Fruit fly (Drosophila melanogaster) whole organism, wandering third instar larva: ENCODE data around the gene bb8.

Source experiments
- CG32264 ChIP-seq: fragments of 200-800 bp; sonication (Bioruptor generic); optimal IDR thresholded peaks from 2 replicates; lab custom pipeline; 2016; ENCODE audit warnings: missing biosample characterization, missing genetic modification characterization
- Dfd ChIP-seq: fragments of >200 bp; optimal IDR thresholded peaks from 2 replicates; lab custom pipeline; 2017; ENCODE audit warnings: missing biosample characterization, missing genetic modification characterization
- GATAd ChIP-seq: sonication (Bioruptor generic); optimal IDR thresholded peaks from 2 replicates; lab custom pipeline; 2016; ENCODE audit warnings: missing biosample characterization, missing genetic modification characterization
- Hr83 ChIP-seq: fragments of 200-300 bp; sonication (Bioruptor generic); optimal IDR thresholded peaks from 2 replicates; lab custom pipeline; 2016; ENCODE audit warnings: missing biosample characterization, mild to moderate bottlenecking, missing genetic modification characterization, moderate library complexity; ENCODE audit not compliant: poor library complexity, severe bottlenecking
- Jra ChIP-seq: sonication (Bioruptor generic); optimal IDR thresholded peaks from 2 replicates; lab custom pipeline; 2016; ENCODE audit warnings: missing biosample characterization, missing genetic modification characterization
- Sp1 ChIP-seq: fragments of 200-800 bp; sonication (Bioruptor generic); optimal IDR thresholded peaks from 3 replicates; lab custom pipeline; 2019; ENCODE audit warnings: missing biosample characterization, mild to moderate bottlenecking, missing genetic modification characterization, moderate library complexity
- br ChIP-seq: fragments of 200-800 bp; sonication (Bioruptor generic); optimal IDR thresholded peaks from 2 replicates; lab custom pipeline; 2016; ENCODE audit warnings: missing biosample characterization, missing genetic modification characterization
- brk ChIP-seq: fragments of 200-800 bp; sonication (Bioruptor generic); optimal IDR thresholded peaks from 2 replicates; lab custom pipeline; 2016; ENCODE audit warnings: missing biosample characterization, mild to moderate bottlenecking, missing genetic modification characterization
- dl ChIP-seq, 2 experiments: fragments of 175-275, 200-275 bp in 1 of 2; fragments of 200-275 bp in 1 of 2; sonication (Bioruptor generic); optimal IDR thresholded peaks; lab custom pipeline; 2018; ENCODE audit warnings: mild to moderate bottlenecking in 2 of 2, missing biosample characterization in 2 of 2, missing genetic modification characterization in 2 of 2, moderate library complexity in 2 of 2; ENCODE audit not compliant: partially characterized antibody in 2 of 2, insufficient read depth in 1 of 2
- fru ChIP-seq: fragments of 200-800 bp; sonication (Bioruptor generic); optimal IDR thresholded peaks from 3 replicates; lab custom pipeline; 2016; ENCODE audit warnings: missing biosample characterization, mild to moderate bottlenecking, missing genetic modification characterization
- lola ChIP-seq: fragments of >200 bp; optimal IDR thresholded peaks from 2 replicates; lab custom pipeline; 2017; ENCODE audit warnings: missing biosample characterization, missing genetic modification characterization
- pan ChIP-seq: fragments of >200 bp; optimal IDR thresholded peaks from 2 replicates; lab custom pipeline; 2017
- tai ChIP-seq: sonication (Bioruptor generic); optimal IDR thresholded peaks from 2 replicates; lab custom pipeline; 2016; ENCODE audit warnings: missing biosample characterization, missing genetic modification characterization
- woc ChIP-seq: sonication (Bioruptor generic); optimal IDR thresholded peaks from 2 replicates; lab custom pipeline; 2016; ENCODE audit warnings: missing biosample characterization, mild to moderate bottlenecking, missing genetic modification characterization

DNA sequence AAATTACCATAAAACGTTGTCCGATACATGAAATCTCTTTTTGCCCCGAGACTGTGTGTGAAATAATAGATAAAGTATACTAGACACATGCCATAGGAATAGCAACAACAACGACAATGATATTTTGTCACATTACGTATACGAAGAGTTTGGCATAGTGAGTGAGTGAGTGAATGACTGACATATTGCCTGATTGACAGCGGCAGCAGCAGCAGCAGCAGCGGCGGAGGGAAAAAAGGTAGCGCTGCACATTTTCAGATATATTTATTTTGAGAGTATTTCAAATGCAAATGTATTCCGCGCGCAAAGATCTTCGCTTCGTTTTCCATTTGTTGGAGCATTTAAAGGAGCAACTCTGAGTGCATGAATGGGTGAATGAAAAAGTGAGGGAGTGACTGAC, 46.5 kb upstream of the bb8 start:
- TF ChIP-seq br (GFP tag; lab: Kevin White, UChicago) (no peak), Dfd (GFP tag; lab: Kevin White, UChicago) (no peak), fru (GFP tag; lab: Kevin White, UChicago) (no peak), pan (lab: Kevin White, UChicago) (no peak), lola (no peak), Sp1 (GFP tag; lab: Kevin White, UChicago) (no peak), GATAd (no peak), tai (GFP tag; lab: Kevin White, UChicago) (no peak), brk (GFP tag; lab: Kevin White, UChicago) (no peak), woc (GFP tag; lab: Kevin White, UChicago) (no peak), Hr83 (GFP tag; lab: Kevin White, UChicago) (no peak), CG32264 (GFP tag; lab: Kevin White, UChicago) (no peak), Jra (GFP tag; lab: Kevin White, UChicago) (no peak), dl (GFP tag; optimal IDR thresholded peaks at IDR 0.05; lab: Kevin White, UChicago; ENCODE audit: insufficient read depth in 1 of 2, partially characterized antibody in 2 of 2) (no peak)
